Worm (Caenorhabditis elegans): ENCODE results near the gene lep-2.

DNA sequence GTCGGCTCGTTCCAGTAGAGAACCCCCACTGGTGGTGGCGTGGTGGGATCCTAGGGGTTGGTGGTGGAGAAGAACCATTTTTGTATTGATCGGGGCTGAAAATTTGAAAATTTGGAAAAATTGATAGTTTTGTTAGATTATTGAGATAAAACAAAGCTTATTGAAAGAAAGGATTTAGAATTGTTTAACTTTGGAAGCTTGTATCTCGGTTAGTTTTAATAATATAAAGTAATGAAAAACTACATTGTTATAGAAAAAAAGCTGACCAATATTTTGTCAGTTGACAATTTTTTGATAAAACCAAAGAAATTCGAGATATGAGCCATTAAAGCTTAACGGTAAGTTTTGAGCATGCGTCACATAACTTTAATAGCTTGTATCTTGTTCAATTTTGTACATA, 37.9 kb downstream of the lep-2 start, which contains the start of gene abhd-14:
- no peak for TF ChIP-seq ceh-32 (tag; optimal IDR thresholded peaks at IDR 0.05; ENCODE audit: poor library complexity)
- no peak for TF ChIP-seq pqm-1 (tag; optimal IDR thresholded peaks at IDR 0.05)
- TF ChIP-seq zfp-3 (GFP tag; conservative IDR thresholded peaks at IDR 0.05): no peak
- TF ChIP-seq unc-130 (GFP tag; optimal IDR thresholded peaks at IDR 0.05): no peak
- TF ChIP-seq lsy-2 (tag; optimal IDR thresholded peaks at IDR 0.05): no peak
- no peak for TF ChIP-seq pha-4 (GFP tag; IDR thresholded peaks at IDR 0.05)
- no peak for TF ChIP-seq pha-4 (tag; optimal IDR thresholded peaks at IDR 0.05)
- TF ChIP-seq ceh-62 (tag; optimal IDR thresholded peaks at IDR 0.05): no peak
- no peak for TF ChIP-seq nhr-10 (tag; optimal IDR thresholded peaks at IDR 0.05)
- no peak for TF ChIP-seq saeg-2 (GFP tag; IDR thresholded peaks at IDR 0.05)
- no peak for TF ChIP-seq zip-11 (GFP tag; IDR thresholded peaks at IDR 0.05)
- no peak for TF ChIP-seq unc-39 (tag; optimal IDR thresholded peaks at IDR 0.05)
- TF ChIP-seq ztf-11 (tag; optimal IDR thresholded peaks at IDR 0.05): no peak
- no peak for TF ChIP-seq ama-1 (optimal IDR thresholded peaks at IDR 0.05)

Measured in whole organism, L4 larva.